Worm (Caenorhabditis elegans) whole organism, L1 larva: ENCODE data around the gene C34C12.9.

Experiments
- ama-1 ChIP-seq: fragments of 150-350 bp; optimal IDR thresholded peaks from 2 replicates; lab custom pipeline; 2014
- ceh-8 ChIP-seq: fragments of 200-800 bp; sonication (Bioruptor generic); optimal IDR thresholded peaks from 2 replicates; lab custom pipeline; 2018; ENCODE audit warnings: mild to moderate bottlenecking, missing genetic modification characterization, moderate library complexity, missing compliant biosample characterization
- egl-27 ChIP-seq, 2 experiments: fragments of 150-350 bp in 1 of 2; sonication (generic microtip); optimal IDR thresholded peaks; 3 replicates each; lab custom pipeline; 2017 to 2018; ENCODE audit warnings: missing biosample characterization in 2 of 2, missing genetic modification characterization in 2 of 2, missing genetic modification reagents in 2 of 2
- elt-2 ChIP-seq: sonication (generic microtip); optimal IDR thresholded peaks from 2 replicates; lab custom pipeline; 2016; ENCODE audit warnings: missing genetic modification characterization, mild to moderate bottlenecking, inconsistent platforms, missing compliant biosample characterization, missing genetic modification reagents
- fkh-10 ChIP-seq: sonication (generic microtip); optimal IDR thresholded peaks from 2 replicates; lab custom pipeline; 2017; ENCODE audit warnings: missing biosample characterization, missing genetic modification reagents, missing genetic modification characterization
- lin-15B ChIP-seq: fragments of 150-350 bp; sonication (generic microtip); optimal IDR thresholded peaks from 3 replicates; lab custom pipeline; 2014; ENCODE audit warnings: missing biosample characterization, missing genetic modification characterization
- mep-1 ChIP-seq: fragments of 150-350 bp; optimal IDR thresholded peaks from 2 replicates; lab custom pipeline; 2014; ENCODE audit warnings: missing biosample characterization, missing genetic modification characterization
- nhr-11 ChIP-seq: fragments of 150-350 bp; optimal IDR thresholded peaks from 2 replicates; lab custom pipeline; 2014; ENCODE audit warnings: missing biosample characterization, missing genetic modification characterization
- nhr-77 ChIP-seq: fragments of 150-350 bp; optimal IDR thresholded peaks from 2 replicates; lab custom pipeline; 2014; ENCODE audit warnings: missing biosample characterization, missing genetic modification characterization
- skn-1 ChIP-seq: fragments of 150-350 bp; optimal IDR thresholded peaks from 2 replicates; lab custom pipeline; 2014; ENCODE audit warnings: missing biosample characterization, missing genetic modification characterization
- swsn-7 ChIP-seq: sonication (generic microtip); optimal IDR thresholded peaks from 2 replicates; lab custom pipeline; 2016; ENCODE audit warnings: missing genetic modification characterization, missing compliant biosample characterization
- unc-30 ChIP-seq: sonication (generic microtip); optimal IDR thresholded peaks from 2 replicates; lab custom pipeline; 2017; ENCODE audit warnings: missing biosample characterization, missing genetic modification characterization
- unc-86 ChIP-seq: sonication (generic microtip); optimal IDR thresholded peaks from 2 replicates; lab custom pipeline; 2016; ENCODE audit warnings: missing genetic modification characterization, missing compliant biosample characterization

DNA sequence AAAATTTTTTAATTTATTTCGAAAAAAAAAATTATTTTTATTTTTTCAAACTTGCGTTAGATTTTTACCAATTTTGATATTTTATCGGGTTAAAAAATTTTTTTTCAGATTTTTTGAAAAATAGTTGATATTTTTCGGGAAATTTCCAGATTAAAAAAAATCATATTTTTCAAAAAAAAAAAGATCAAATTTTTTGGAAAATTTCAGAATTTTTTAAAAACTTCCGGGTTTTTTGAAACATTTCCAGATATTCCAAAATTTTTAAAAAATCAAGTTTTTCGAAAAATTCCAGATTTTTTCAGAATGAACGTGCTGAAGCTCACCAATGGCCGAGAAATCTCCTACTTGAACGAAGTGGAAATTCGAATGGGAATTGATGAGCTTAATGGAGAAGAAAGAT lies 49.9 kb downstream of the C34C12.9 start, which contains the start of gene metl-18:
- no peak for TF ChIP-seq mep-1
- TF ChIP-seq elt-2 = no peak
- TF ChIP-seq skn-1 (tag; lab: Kevin White, UChicago) = no peak
- no peak for TF ChIP-seq egl-27 (tag; optimal IDR thresholded peaks at IDR 0.05; lab: Kevin White, UChicago)
- TF ChIP-seq nhr-77 (tag; lab: Kevin White, UChicago) = no peak
- no peak for TF ChIP-seq unc-30 (tag; lab: Kevin White, UChicago)
- no peak for TF ChIP-seq nhr-11 (tag; lab: Kevin White, UChicago)
- TF ChIP-seq lin-15B (tag; lab: Kevin White, UChicago) = no peak
- TF ChIP-seq ceh-8 (GFP tag; lab: Kevin White, UChicago) = no peak
- TF ChIP-seq fkh-10 (GFP tag; lab: Kevin White, UChicago) = no peak
- no peak for TF ChIP-seq swsn-7 (tag; lab: Kevin White, UChicago)
- no peak for TF ChIP-seq ama-1 (lab: Kevin White, UChicago)
- no peak for TF ChIP-seq unc-86
